Worm (Caenorhabditis elegans): Measurements from ENCODE around the gene F58H1.6.

ce11 chrV:11985384-11985783 lies 43.0 kb downstream of the F58H1.6 start, which contains the start of gene mans-2:
- no peak for TF ChIP-seq K09A11.1 (tag; optimal IDR thresholded peaks at IDR 0.05; ENCODE audit: insufficient read depth)
- no peak for TF ChIP-seq pqm-1 (tag; optimal IDR thresholded peaks at IDR 0.05)
- no peak for TF ChIP-seq sox-4 (tag; optimal IDR thresholded peaks at IDR 0.05)
- TF ChIP-seq ceh-18 (tag; optimal IDR thresholded peaks at IDR 0.05), result no peak
- TF ChIP-seq nhr-11 (tag; optimal IDR thresholded peaks at IDR 0.05), result no peak
